Worm (Caenorhabditis elegans) whole organism, young adult: ENCODE measurements around the gene C17E7.12.

Source experiments
- T26A5.8 ChIP-seq: sonication (generic microtip); optimal IDR thresholded peaks from 2 replicates; lab custom pipeline; 2016; ENCODE audit warnings: missing genetic modification characterization, missing compliant biosample characterization
- Y53F4B.3 ChIP-seq: fragments of 200-800 bp; sonication (Bioruptor generic); IDR thresholded peaks from 2 replicates; pipeline ENCODE4 v1.3.6; 2022; ENCODE audit warnings: missing genetic modification reagents, missing genetic modification characterization, missing compliant biosample characterization
- ceh-100 ChIP-seq: fragments of 200-800 bp; sonication (Bioruptor generic); IDR thresholded peaks from 2 replicates; pipeline ENCODE4 v1.3.6; 2022; ENCODE audit warnings: missing genetic modification reagents, missing genetic modification characterization, missing compliant biosample characterization
- ets-4 ChIP-seq: fragments of 200-800 bp; sonication (Bioruptor generic); optimal IDR thresholded peaks from 2 replicates; lab custom pipeline; 2018; ENCODE audit warnings: mild to moderate bottlenecking, missing genetic modification characterization, missing compliant biosample characterization
- fkh-3 ChIP-seq: sonication (generic microtip); optimal IDR thresholded peaks from 2 replicates; lab custom pipeline; 2016; ENCODE audit warnings: mild to moderate bottlenecking, missing genetic modification characterization, missing compliant biosample characterization
- him-1 ChIP-seq: sonication (generic microtip); optimal IDR thresholded peaks from 2 replicates; lab custom pipeline; 2016; ENCODE audit warnings: missing genotype, missing genetic modification reagents, missing genetic modification characterization, missing compliant biosample characterization
- mel-28 ChIP-seq: sonication (generic microtip); optimal IDR thresholded peaks from 2 replicates; lab custom pipeline; 2016; ENCODE audit warnings: borderline replicate concordance, mild to moderate bottlenecking, missing genetic modification characterization, missing compliant biosample characterization
- nhr-80 ChIP-seq: sonication (generic microtip); optimal IDR thresholded peaks from 2 replicates; lab custom pipeline; 2016; ENCODE audit warnings: missing genetic modification characterization, missing compliant biosample characterization
- unc-62 ChIP-seq: fragments of 150-350 bp; optimal IDR thresholded peaks from 2 replicates; lab custom pipeline; 2014; ENCODE audit warnings: missing biosample characterization, missing genetic modification reagents, missing genetic modification characterization

- TF ChIP-seq nhr-80 (tag; lab: Kevin White, UChicago) (no peak), mel-28 (tag; lab: Kevin White, UChicago) (no peak), ceh-100 (GFP tag; lab: Robert Waterston, UW) (no peak), him-1 (no peak), Y53F4B.3 (GFP tag; lab: Robert Waterston, UW) (no peak), ets-4 (GFP tag; lab: Kevin White, UChicago) (no peak), fkh-3 (tag; lab: Kevin White, UChicago) (no peak), unc-62 (no peak), T26A5.8 (tag; lab: Kevin White, UChicago) (no peak)
Observed at ce11 chrV:3896018-3896417, 4.2 kb upstream of the C17E7.12 start.
